Worm (Caenorhabditis elegans) whole organism, midembryonic: Measurements from ENCODE around the gene npr-2.

ENCODE experiments used
- med-1 ChIP-seq: sonication (generic microtip); optimal IDR thresholded peaks from 2 replicates; lab custom pipeline; 2017; ENCODE audit warnings: missing genetic modification characterization, mild to moderate bottlenecking, missing compliant biosample characterization, antibody characterized with exemption, missing genetic modification reagents; ENCODE audit not compliant: insufficient read depth
- ref-1 ChIP-seq: fragments of 200-800 bp; sonication (Bioruptor generic); conservative IDR thresholded peaks from 2 replicates; pipeline ENCODE4 v1.3.6; 2022; ENCODE audit warnings: missing genetic modification reagents, missing genetic modification characterization, missing compliant biosample characterization
- tab-1 ChIP-seq: fragments of 200-800 bp; sonication (Bioruptor generic); IDR thresholded peaks from 2 replicates; pipeline ENCODE4 v1.3.6; 2022; ENCODE audit warnings: missing genetic modification characterization, missing compliant biosample characterization
- ztf-29 ChIP-seq: fragments of 200-800 bp; sonication (Bioruptor generic); IDR thresholded peaks from 2 replicates; pipeline ENCODE4 v1.3.6; 2022; ENCODE audit warnings: missing genetic modification reagents, missing genetic modification characterization, missing compliant biosample characterization

- TF ChIP-seq ref-1 (GFP tag; lab: Robert Waterston, UW) (no peak), tab-1 (GFP tag; lab: Robert Waterston, UW) (no peak), ztf-29 (no peak), med-1 (GFP tag; lab: Kevin White, UChicago) (no peak)
Observed at ce11 chrIV:9613072-9613590, 33.2 kb upstream of the npr-2 start.
